Worm (Caenorhabditis elegans) whole organism, mixed stage, embryonic: ENCODE measurements around the gene abf-3.
A peak's percentile ranks its signal among the peaks of the same experiment; 100 is the strongest.
"Not testable (repeated sequence)": the region's sequence is repeated elsewhere in the genome, so short reads cannot be mapped to it uniquely, and the experiment has no call there.

Experiments
- M03D4.4 ChIP-seq: sonication (generic microtip); optimal IDR thresholded peaks from 2 replicates; lab custom pipeline; 2017; ENCODE audit warnings: mild to moderate bottlenecking, missing genetic modification characterization, missing compliant biosample characterization
- bed-3 ChIP-seq: fragments of 200-800 bp; sonication (Bioruptor generic); optimal IDR thresholded peaks from 3 replicates; lab custom pipeline; 2018; ENCODE audit warnings: mild to moderate bottlenecking, missing genetic modification characterization, moderate library complexity, missing compliant biosample characterization
- blmp-1 ChIP-seq: fragments of 150-350 bp; optimal IDR thresholded peaks from 2 replicates; lab custom pipeline; 2014; ENCODE audit warnings: missing biosample characterization, missing genetic modification characterization
- ceh-43 ChIP-seq: fragments of 200-800 bp; sonication (Bioruptor generic); optimal IDR thresholded peaks from 2 replicates; lab custom pipeline; 2018; ENCODE audit warnings: mild to moderate bottlenecking, missing genetic modification characterization, moderate library complexity, missing compliant biosample characterization
- ceh-83 ChIP-seq: fragments of 200-800 bp; sonication (Bioruptor generic); optimal IDR thresholded peaks from 2 replicates; lab custom pipeline; 2018; ENCODE audit warnings: mild to moderate bottlenecking, missing genetic modification characterization, missing compliant biosample characterization
- ces-1 ChIP-seq: fragments of 150-350 bp; optimal IDR thresholded peaks from 2 replicates; lab custom pipeline; 2014; ENCODE audit warnings: missing biosample characterization, missing genetic modification reagents, missing genetic modification characterization
- cnd-1 ChIP-seq: fragments of 200-800 bp; sonication (Bioruptor generic); optimal IDR thresholded peaks from 2 replicates; lab custom pipeline; 2018; ENCODE audit warnings: mild to moderate bottlenecking, missing genetic modification characterization, missing compliant biosample characterization
- drap-1 ChIP-seq: fragments of 200-800 bp; sonication (Bioruptor generic); optimal IDR thresholded peaks from 3 replicates; lab custom pipeline; 2018; ENCODE audit warnings: mild to moderate bottlenecking, missing genetic modification characterization, missing compliant biosample characterization
- elt-1 ChIP-seq: sonication (generic microtip); optimal IDR thresholded peaks from 2 replicates; lab custom pipeline; 2017; ENCODE audit warnings: missing genetic modification characterization, mild to moderate bottlenecking, missing compliant biosample characterization, antibody characterized with exemption, moderate library complexity, borderline replicate concordance; ENCODE audit not compliant: insufficient read depth
- elt-3 ChIP-seq: fragments of 150-350 bp; optimal IDR thresholded peaks from 2 replicates; lab custom pipeline; 2014; ENCODE audit warnings: missing biosample characterization, missing genetic modification characterization
- flh-1 ChIP-seq: fragments of 200-800 bp; sonication (Bioruptor generic); optimal IDR thresholded peaks from 2 replicates; lab custom pipeline; 2018; ENCODE audit warnings: mild to moderate bottlenecking, missing genetic modification characterization, moderate library complexity, missing compliant biosample characterization
- ham-2 ChIP-seq: fragments of 200-800 bp; sonication (Bioruptor generic); optimal IDR thresholded peaks from 2 replicates; lab custom pipeline; 2018; ENCODE audit warnings: mild to moderate bottlenecking, missing genetic modification characterization, missing compliant biosample characterization
- lin-13 ChIP-seq: fragments of 150-350 bp; optimal IDR thresholded peaks from 2 replicates; lab custom pipeline; 2014; ENCODE audit warnings: missing biosample characterization, missing genetic modification characterization
- lin-32 ChIP-seq: fragments of 200-800 bp; sonication (Bioruptor generic); optimal IDR thresholded peaks from 2 replicates; lab custom pipeline; 2018; ENCODE audit warnings: mild to moderate bottlenecking, missing genetic modification characterization, missing compliant biosample characterization
- lsy-2 ChIP-seq: fragments of 150-350 bp; optimal IDR thresholded peaks from 2 replicates; lab custom pipeline; 2014; ENCODE audit warnings: missing biosample characterization, missing genetic modification characterization
- mab-5 ChIP-seq: fragments of 150-350 bp; optimal IDR thresholded peaks from 2 replicates; lab custom pipeline; 2014; ENCODE audit warnings: missing biosample characterization, missing genetic modification characterization
- mep-1 ChIP-seq: fragments of 150-350 bp; optimal IDR thresholded peaks from 2 replicates; lab custom pipeline; 2017; ENCODE audit warnings: missing biosample characterization, missing genetic modification reagents, missing genetic modification characterization, inconsistent platforms
- mls-2 ChIP-seq: sonication (generic microtip); optimal IDR thresholded peaks from 2 replicates; lab custom pipeline; 2016; ENCODE audit warnings: mild to moderate bottlenecking, missing genetic modification characterization, moderate library complexity, missing compliant biosample characterization
- nhr-12 ChIP-seq: fragments of 150-350 bp; optimal IDR thresholded peaks from 2 replicates; lab custom pipeline; 2014; ENCODE audit warnings: missing biosample characterization, missing genetic modification characterization
- nhr-2 ChIP-seq: fragments of 150-350 bp; optimal IDR thresholded peaks from 2 replicates; lab custom pipeline; 2014; ENCODE audit warnings: missing biosample characterization, missing genetic modification characterization
- nhr-237 ChIP-seq: fragments of 150-350 bp; optimal IDR thresholded peaks from 2 replicates; lab custom pipeline; 2014; ENCODE audit warnings: missing biosample characterization, missing genetic modification characterization
- nhr-28 ChIP-seq: fragments of 150-350 bp; optimal IDR thresholded peaks from 2 replicates; lab custom pipeline; 2014; ENCODE audit warnings: missing biosample characterization, missing genetic modification characterization
- nhr-76 ChIP-seq: sonication (generic microtip); optimal IDR thresholded peaks from 2 replicates; lab custom pipeline; 2017; ENCODE audit warnings: missing biosample characterization, missing genetic modification characterization
- pha-4 ChIP-seq: fragments of 150-350 bp; optimal IDR thresholded peaks from 2 replicates; lab custom pipeline; 2018; ENCODE audit warnings: missing biosample characterization, missing genetic modification reagents, missing genetic modification characterization
- snpc-4 ChIP-seq: fragments of 150-350 bp; optimal IDR thresholded peaks from 2 replicates; lab custom pipeline; 2014; ENCODE audit warnings: missing biosample characterization, missing genetic modification characterization
- sptf-1 ChIP-seq: sonication (generic microtip); optimal IDR thresholded peaks from 2 replicates; lab custom pipeline; 2017; ENCODE audit warnings: mild to moderate bottlenecking, missing genetic modification characterization, moderate library complexity, missing compliant biosample characterization
- tbx-8 ChIP-seq: fragments of 200-800 bp; sonication (Bioruptor generic); optimal IDR thresholded peaks from 2 replicates; lab custom pipeline; 2018; ENCODE audit warnings: mild to moderate bottlenecking, missing genetic modification characterization, moderate library complexity, missing compliant biosample characterization
- unc-120 ChIP-seq: sonication (generic microtip); optimal IDR thresholded peaks from 2 replicates; lab custom pipeline; 2017; ENCODE audit warnings: missing genetic modification characterization, missing compliant biosample characterization; ENCODE audit not compliant: poor library complexity, severe bottlenecking
- unc-39 ChIP-seq: fragments of 150-350 bp; optimal IDR thresholded peaks from 2 replicates; lab custom pipeline; 2014; ENCODE audit warnings: missing biosample characterization, missing genetic modification characterization
- zip-8 ChIP-seq: fragments of 150-350 bp; optimal IDR thresholded peaks from 2 replicates; lab custom pipeline; 2014; ENCODE audit warnings: missing biosample characterization, missing genetic modification characterization
- ztf-11 ChIP-seq: fragments of 150-350 bp; optimal IDR thresholded peaks from 2 replicates; lab custom pipeline; 2014; ENCODE audit warnings: missing biosample characterization, missing genetic modification characterization

abf-3 gene

ce11 chrV:15826110-15826509, 8.5 kb upstream of the abf-3 start, which contains the start of gene srbc-51:
Gene srbc-51 (plus strand): TSS chrV:15826410.
- TF ChIP-seq nhr-2 (no peak), bed-3 (GFP tag; lab: Kevin White, UChicago) (no peak), pha-4 (tag; lab: Kevin White, UChicago) (no peak), blmp-1 (no peak), ces-1 (GFP tag; lab: Kevin White, UChicago) (no peak), flh-1 (GFP tag; lab: Kevin White, UChicago) (no peak), nhr-28 (tag; lab: Kevin White, UChicago) (no peak), nhr-76 (no peak), drap-1 (GFP tag; lab: Kevin White, UChicago) (no peak), nhr-12 (tag; lab: Kevin White, UChicago) (no peak), cnd-1 (no peak), elt-1 (no peak)

DNA sequence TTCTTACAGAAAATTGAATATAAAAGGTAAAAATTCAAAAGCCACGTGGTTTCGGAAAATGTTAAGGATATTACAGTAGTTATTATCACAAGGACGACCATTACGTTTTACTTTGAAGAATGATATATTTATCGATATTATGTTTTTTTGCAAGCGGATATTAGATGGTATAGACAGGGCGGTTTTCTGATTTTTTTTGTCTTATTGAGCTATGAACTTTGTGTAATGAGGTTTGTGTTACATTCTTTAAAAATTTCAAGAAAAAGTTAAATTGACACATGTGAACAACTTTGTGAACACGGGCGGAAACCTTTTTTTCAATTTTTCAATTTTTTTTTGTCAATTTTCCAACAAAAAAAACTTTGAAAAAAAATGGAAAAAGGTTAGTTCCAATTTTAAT, 7.2 kb upstream of the abf-3 start, which contains the start of gene srbc-50:
Gene srbc-50, minus strand, starts transcription at position 101 of the 400 bp plus-strand sequence.
- TF ChIP-seq ztf-11 = no peak
- no peak for TF ChIP-seq ceh-83 (GFP tag; lab: Kevin White, UChicago)
- no peak for TF ChIP-seq pha-4 (tag; lab: Kevin White, UChicago)
- no peak for TF ChIP-seq ceh-43 (GFP tag; lab: Kevin White, UChicago)
- TF ChIP-seq ham-2 (GFP tag; lab: Kevin White, UChicago) = no peak
- no peak for TF ChIP-seq sptf-1 (tag; lab: Kevin White, UChicago)
- TF ChIP-seq elt-3 (tag; lab: Kevin White, UChicago) = no peak
- TF ChIP-seq lin-32 (GFP tag; lab: Kevin White, UChicago) = no peak
- TF ChIP-seq nhr-2 = no peak
- no peak for TF ChIP-seq unc-39 (tag; lab: Kevin White, UChicago)
- TF ChIP-seq nhr-12 (tag; lab: Kevin White, UChicago) = no peak
- no peak for TF ChIP-seq nhr-237 (tag; lab: Kevin White, UChicago)
- no peak for TF ChIP-seq nhr-28 (tag; lab: Kevin White, UChicago)
- no peak for TF ChIP-seq mab-5 (tag; lab: Kevin White, UChicago)
- TF ChIP-seq mep-1 (tag; lab: Kevin White, UChicago) = no peak
- no peak for TF ChIP-seq snpc-4 (tag; lab: Kevin White, UChicago)
- no peak for TF ChIP-seq lin-13 (tag; lab: Kevin White, UChicago)
- no peak for TF ChIP-seq blmp-1
- TF ChIP-seq lsy-2 (tag; lab: Kevin White, UChicago) = no peak

DNA sequence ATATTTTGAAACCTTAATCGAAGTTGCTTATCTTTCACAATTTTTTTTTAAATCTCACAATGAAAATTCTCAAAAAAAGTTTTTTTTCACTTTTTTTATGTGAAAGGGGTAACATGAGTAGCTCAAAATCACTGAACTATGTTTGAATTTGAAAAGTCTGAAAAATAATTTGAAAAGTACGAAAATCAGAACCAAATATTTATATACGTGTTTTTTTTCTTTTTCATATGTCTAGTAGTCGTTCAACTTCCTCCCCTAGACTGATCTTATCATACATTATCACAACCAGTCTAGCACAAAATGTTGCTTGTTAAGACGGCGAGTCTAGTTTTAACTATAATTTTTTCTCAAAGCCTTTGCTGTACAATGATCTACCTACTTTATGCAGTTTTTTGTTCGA, 3.8 kb upstream of the abf-3 start, which contains the start of gene srbc-49:
Gene srbc-49, plus strand, starts transcription at position 301 of the 400 bp plus-strand sequence.
- TF ChIP-seq mls-2 (tag; lab: Kevin White, UChicago) (no peak), lsy-2 (tag; lab: Kevin White, UChicago) (no peak), M03D4.4 (no peak)

DNA sequence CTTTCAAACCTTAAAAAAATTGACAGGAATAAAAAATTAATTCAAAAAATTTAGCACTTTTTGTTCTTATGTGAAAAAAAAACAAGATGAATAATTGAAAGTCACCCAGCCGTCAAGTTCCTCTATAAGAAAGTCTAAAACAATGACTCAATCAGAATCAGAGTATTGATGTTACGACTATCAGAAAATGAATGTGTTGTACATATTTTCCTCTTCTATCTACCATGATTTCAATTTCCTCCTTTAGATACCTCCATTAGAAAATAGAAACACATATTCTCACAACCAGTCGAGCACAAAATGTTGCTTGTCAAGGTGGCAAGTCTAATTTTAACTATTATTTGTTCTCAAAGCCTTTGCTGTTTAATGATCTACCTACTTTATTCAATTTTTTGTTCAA, 2.3 kb upstream of the abf-3 start, which contains the start of gene srbc-48:
Gene srbc-48, plus strand, starts transcription at position 301 of the 400 bp plus-strand sequence.
- TF ChIP-seq lin-32 (GFP tag; lab: Kevin White, UChicago) = no peak
- no peak for TF ChIP-seq lsy-2 (tag; lab: Kevin White, UChicago)
- TF ChIP-seq nhr-28 (tag; lab: Kevin White, UChicago) = no peak
- TF ChIP-seq unc-120 (tag; lab: Kevin White, UChicago) = no peak
- TF ChIP-seq ceh-83 (GFP tag; lab: Kevin White, UChicago) = no peak
- TF ChIP-seq nhr-76 = no peak

ce11 chrV:15815962-15816432, 1.6 kb downstream of the abf-3 start, which contains the start of the genes fbxa-69 and F54B8.4:
Gene fbxa-69 (minus strand): TSS chrV:15815971.
Gene F54B8.4 (plus strand): TSS chrV:15816382.
- TF ChIP-seq zip-8 (tag; lab: Kevin White, UChicago) (peak; percentile 19), mab-5 (tag; lab: Kevin White, UChicago) (no peak)

DNA sequence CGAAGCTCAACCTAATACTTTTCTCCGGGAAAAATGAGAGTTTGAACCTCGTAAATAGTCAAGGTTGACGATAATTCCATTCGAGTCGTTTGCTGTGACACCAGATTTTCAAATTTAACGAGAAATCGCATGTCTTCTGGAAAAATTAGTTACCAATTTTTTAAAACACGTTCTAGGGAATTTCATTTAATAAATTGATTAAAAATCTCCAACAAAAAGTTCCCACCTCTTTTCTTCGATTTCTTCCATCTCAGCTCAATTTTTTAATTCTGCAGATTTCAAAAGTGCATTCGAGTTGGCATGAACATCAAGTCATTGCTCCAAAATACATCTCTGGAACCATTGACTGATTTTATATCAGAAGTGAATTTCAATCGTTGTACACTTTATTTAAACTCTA, 5.7 kb downstream of the abf-3 start, which contains the start of gene nhr-282:
Gene nhr-282, plus strand, starts transcription at position 301 of the 400 bp plus-strand sequence.
- TF ChIP-seq tbx-8 (GFP tag; lab: Kevin White, UChicago); lin-13 (tag; lab: Kevin White, UChicago); lin-32 (GFP tag; lab: Kevin White, UChicago): not testable (repeated sequence)
- TF ChIP-seq, all 35 proteins: peak for 0; not testable (repeated sequence) for 35
